Fruit fly (Drosophila melanogaster) whole organism, prepupa: ENCODE data around the gene CG13482.

Source experiments
- CG6792 ChIP-seq: fragments of 200-800 bp; sonication (Bioruptor generic); optimal IDR thresholded peaks from 3 replicates; lab custom pipeline; 2016; ENCODE audit warnings: missing biosample characterization, missing genetic modification characterization
- achi ChIP-seq: fragments of 200-800 bp; sonication (Bioruptor generic); optimal IDR thresholded peaks from 3 replicates; lab custom pipeline; 2016; ENCODE audit warnings: missing biosample characterization, missing genetic modification characterization
- fkh ChIP-seq: fragments of 200-800 bp; sonication (Bioruptor generic); optimal IDR thresholded peaks from 3 replicates; lab custom pipeline; 2017; ENCODE audit warnings: missing biosample characterization, mild to moderate bottlenecking, missing genetic modification characterization, moderate library complexity

dm6 chr3L:14303225-14303624 is 25.9 kb upstream of the CG13482 start:
- no peak for TF ChIP-seq achi (GFP tag; lab: Kevin White, UChicago)
- peak; percentile 21 for TF ChIP-seq CG6792 (GFP tag; lab: Kevin White, UChicago)
- no peak for TF ChIP-seq fkh (GFP tag; lab: Kevin White, UChicago)
